Worm (Caenorhabditis elegans) whole organism, midembryonic: ENCODE data around the gene sri-19.

Source experiments
- cog-1 ChIP-seq: sonication (generic microtip); optimal IDR thresholded peaks from 2 replicates; lab custom pipeline; 2016; ENCODE audit warnings: missing genetic modification characterization, missing compliant biosample characterization
- flt-1 ChIP-seq: fragments of 200-800 bp; sonication (Bioruptor generic); IDR thresholded peaks from 2 replicates; pipeline ENCODE4 v1.3.6; 2022; ENCODE audit warnings: missing genetic modification characterization, missing compliant biosample characterization
- med-1 ChIP-seq: sonication (generic microtip); optimal IDR thresholded peaks from 2 replicates; lab custom pipeline; 2017; ENCODE audit warnings: missing genetic modification characterization, mild to moderate bottlenecking, missing compliant biosample characterization, antibody characterized with exemption, missing genetic modification reagents; ENCODE audit not compliant: insufficient read depth
- ref-1 ChIP-seq: fragments of 200-800 bp; sonication (Bioruptor generic); conservative IDR thresholded peaks from 2 replicates; pipeline ENCODE4 v1.3.6; 2022; ENCODE audit warnings: missing genetic modification reagents, missing genetic modification characterization, missing compliant biosample characterization

- TF ChIP-seq med-1 (GFP tag; lab: Kevin White, UChicago) (no peak), flt-1 (0 out of 2 replicates have a peak, but pooled peaks have one; percentile 37), cog-1 (peak; percentile 35), ref-1 (GFP tag; lab: Robert Waterston, UW) (no peak)
Observed at ce11 chrIV:10933062-10933552, 25.1 kb upstream of the sri-19 start, which contains the start of the genes dnc-1 and lsm-7.
